Worm (Caenorhabditis elegans): ENCODE results near the gene hacl-1.

- TF ChIP-seq T07F8.4 (tag; optimal IDR thresholded peaks at IDR 0.05) (no peak), F49E8.2 (tag; optimal IDR thresholded peaks at IDR 0.05; ENCODE audit: insufficient read depth) (no peak), ccch-3 (GFP tag; optimal IDR thresholded peaks at IDR 0.05) (no peak), F57A8.1 (GFP tag; optimal IDR thresholded peaks at IDR 0.05) (no peak), C17E4.6 (GFP tag; IDR thresholded peaks at IDR 0.05) (no peak), aptf-2 (GFP tag; conservative IDR thresholded peaks at IDR 0.05) (no peak), dpl-1 (GFP tag; optimal IDR thresholded peaks at IDR 0.05) (no peak)
Measured at ce11 chrII:11455140-11455539, 37.6 kb downstream of the hacl-1 start.

Measured in whole organism, young adult.